Fruit fly (Drosophila melanogaster) whole organism, pupa: ENCODE data around the gene CG43954.
A peak's percentile ranks its signal among the peaks of the same experiment; 100 is the strongest.

Experiments used
- CG10348 ChIP-seq: fragments of 200-800 bp; sonication (Bioruptor generic); IDR thresholded peaks from 2 replicates; pipeline ENCODE4 v1.3.6; 2022; ENCODE audit warnings: missing biosample characterization, missing genetic modification characterization
- CG12605 ChIP-seq: fragments of 200-800 bp; sonication (Bioruptor generic); IDR thresholded peaks from 2 replicates; pipeline ENCODE4 v1.3.6; 2022; ENCODE audit warnings: missing biosample characterization, missing genetic modification characterization
- CG13204 ChIP-seq: fragments of 200-800 bp; sonication (Bioruptor generic); optimal IDR thresholded peaks from 2 replicates; lab custom pipeline; 2018; ENCODE audit warnings: missing biosample characterization, mild to moderate bottlenecking, missing genetic modification characterization, moderate library complexity
- CG14655 ChIP-seq: fragments of 200-800 bp; sonication (Bioruptor generic); optimal IDR thresholded peaks from 3 replicates; lab custom pipeline; 2017; ENCODE audit warnings: mild to moderate bottlenecking, missing biosample characterization, missing genetic modification reagents, missing genetic modification characterization
- CG15710 ChIP-seq: fragments of 200-800 bp; sonication (Bioruptor generic); optimal IDR thresholded peaks from 2 replicates; lab custom pipeline; 2018; ENCODE audit warnings: missing biosample characterization, mild to moderate bottlenecking, missing genetic modification characterization, moderate library complexity
- CG17806 ChIP-seq: fragments of 200-800 bp; sonication (Bioruptor generic); optimal IDR thresholded peaks from 2 replicates; lab custom pipeline; 2018; ENCODE audit warnings: missing biosample characterization, mild to moderate bottlenecking, missing genetic modification characterization, moderate library complexity
- CG32121 ChIP-seq: fragments of 200-800 bp; sonication (Bioruptor generic); IDR thresholded peaks from 2 replicates; pipeline ENCODE4 v1.3.6; 2022; ENCODE audit warnings: missing biosample characterization, missing genetic modification characterization
- CG34367 ChIP-seq: fragments of 200-800 bp; sonication (Bioruptor generic); optimal IDR thresholded peaks from 2 replicates; lab custom pipeline; 2018; ENCODE audit warnings: missing biosample characterization, mild to moderate bottlenecking, missing genetic modification characterization
- CG4496 ChIP-seq: fragments of 200-800 bp; sonication (Bioruptor generic); IDR thresholded peaks from 3 replicates; pipeline ENCODE4 v1.3.6; 2022; ENCODE audit warnings: missing biosample characterization, missing genetic modification characterization
- CG8159 ChIP-seq: fragments of 200-800 bp; sonication (Bioruptor generic); optimal IDR thresholded peaks from 3 replicates; lab custom pipeline; 2018; ENCODE audit warnings: missing biosample characterization, mild to moderate bottlenecking, missing genetic modification characterization, moderate library complexity
- CG8301 ChIP-seq: fragments of 200-800 bp; sonication (Bioruptor generic); optimal IDR thresholded peaks from 2 replicates; lab custom pipeline; 2018; ENCODE audit warnings: missing biosample characterization, mild to moderate bottlenecking, missing genetic modification characterization
- CG9948 ChIP-seq: fragments of 200-800 bp; sonication (Bioruptor generic); optimal IDR thresholded peaks from 2 replicates; lab custom pipeline; 2018; ENCODE audit warnings: missing biosample characterization, mild to moderate bottlenecking, missing genetic modification characterization, moderate library complexity
- D1 ChIP-seq: fragments of 200-800 bp; sonication (Bioruptor generic); optimal IDR thresholded peaks from 2 replicates; lab custom pipeline; 2018; ENCODE audit warnings: missing biosample characterization, mild to moderate bottlenecking, missing genetic modification characterization, moderate library complexity
- EcR ChIP-seq: fragments of 200-800 bp; sonication (Bioruptor generic); optimal IDR thresholded peaks from 3 replicates; lab custom pipeline; 2019; ENCODE audit warnings: missing biosample characterization, missing genetic modification characterization, mild to moderate bottlenecking, moderate library complexity, missing genetic modification reagents
- Ets98B ChIP-seq: fragments of 200-800 bp; sonication (Bioruptor generic); IDR thresholded peaks from 2 replicates; pipeline ENCODE4 v1.3.6; 2022; ENCODE audit warnings: missing biosample characterization, missing genetic modification characterization
- Pif1A ChIP-seq: fragments of 200-800 bp; sonication (Bioruptor generic); optimal IDR thresholded peaks from 3 replicates; lab custom pipeline; 2016; ENCODE audit warnings: missing biosample characterization, missing genetic modification characterization
- Pif1B ChIP-seq: fragments of 200-800 bp; sonication (Bioruptor generic); optimal IDR thresholded peaks from 3 replicates; lab custom pipeline; 2016; ENCODE audit warnings: missing biosample characterization, missing genetic modification characterization
- Snoo ChIP-seq: fragments of 200-800 bp; sonication (Bioruptor generic); optimal IDR thresholded peaks from 3 replicates; lab custom pipeline; 2017; ENCODE audit warnings: missing biosample characterization, mild to moderate bottlenecking, missing genetic modification characterization, inconsistent platforms
- fd96Ca ChIP-seq: fragments of 200-800 bp; sonication (Bioruptor generic); IDR thresholded peaks from 3 replicates; pipeline ENCODE4 v1.3.6; 2022; ENCODE audit warnings: missing biosample characterization, missing genetic modification characterization
- gl ChIP-seq: fragments of 200-800 bp; sonication (Bioruptor generic); optimal IDR thresholded peaks from 2 replicates; lab custom pipeline; 2018; ENCODE audit warnings: missing biosample characterization, mild to moderate bottlenecking, missing genetic modification characterization
- rn ChIP-seq: fragments of 200-800 bp; sonication (Bioruptor generic); IDR thresholded peaks from 2 replicates; pipeline ENCODE4 v1.3.6; 2022; ENCODE audit warnings: missing biosample characterization, missing genetic modification characterization

CG43954 gene

DNA sequence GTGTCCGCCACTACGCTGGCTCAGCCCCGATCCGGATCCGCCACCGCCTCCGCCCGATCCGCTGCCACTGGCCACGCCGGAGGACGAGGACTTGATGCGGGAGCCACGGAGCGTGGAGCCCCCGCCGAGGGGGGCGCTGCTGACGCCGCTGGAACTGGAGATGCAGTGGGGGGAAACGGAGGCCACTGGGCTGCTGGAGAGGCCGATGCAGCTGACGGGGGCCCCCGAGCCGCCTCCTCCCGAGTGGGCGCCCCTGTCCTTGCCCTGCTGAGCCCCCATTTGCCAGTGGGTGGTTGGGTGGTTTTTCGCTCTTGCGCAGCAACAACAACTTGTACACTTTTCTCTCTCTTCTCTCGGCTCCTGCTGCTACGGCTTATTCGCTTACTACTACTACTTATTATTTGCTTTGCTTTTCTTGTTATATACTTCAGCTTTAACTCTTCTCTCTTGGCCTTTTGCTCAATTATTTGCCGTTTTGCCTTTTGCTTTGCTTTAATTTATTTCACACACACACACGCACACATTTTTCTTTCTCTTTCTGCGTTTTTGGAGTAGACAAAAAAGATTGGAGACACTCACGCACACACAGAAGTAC lies 64.5 kb downstream of the CG43954 start:
- TF ChIP-seq Snoo (tag; lab: Kevin White, UChicago) (no peak), Ets98B (GFP tag; lab: Robert Waterston, UW) (no peak), CG4496 (GFP tag; lab: Robert Waterston, UW) (peak; percentile 31; the same call in 1 of the 3 replicates), CG8301 (tag; lab: Kevin White, UChicago) (no peak), CG14655 (GFP tag; lab: Kevin White, UChicago) (no peak), Pif1A (no peak), EcR (GFP tag; lab: Kevin White, UChicago) (no peak), CG9948 (tag; lab: Kevin White, UChicago) (no peak), rn (GFP tag; lab: Robert Waterston, UW) (0 out of 2 replicates have a peak, but pooled peaks have one; percentile 3), CG8159 (tag; lab: Kevin White, UChicago) (no peak), Pif1B (no peak), D1 (tag; lab: Kevin White, UChicago) (no peak), CG34367 (tag; lab: Kevin White, UChicago) (no peak), gl (tag; lab: Kevin White, UChicago) (no peak), CG17806 (no peak), CG15710 (tag; lab: Kevin White, UChicago) (no peak), CG10348 (GFP tag; lab: Robert Waterston, UW) (no peak), CG32121 (peak; percentile 37; the same call in 1 of the 2 replicates), fd96Ca (GFP tag; lab: Robert Waterston, UW) (peak; percentile 62; the same call in 1 of the 3 replicates), CG12605 (GFP tag; lab: Robert Waterston, UW) (no peak), CG13204 (GFP tag; lab: Kevin White, UChicago) (peak; percentile 28)

dm6 chr3L:16645323-16645982 lies 66.0 kb downstream of the CG43954 start:
- TF ChIP-seq CG14655 (GFP tag; lab: Kevin White, UChicago) (no peak), EcR (GFP tag; lab: Kevin White, UChicago) (no peak)

- TF ChIP-seq CG32121 = no peak
- no peak for TF ChIP-seq Ets98B (GFP tag; lab: Robert Waterston, UW)
- peak; percentile 22 for TF ChIP-seq EcR (GFP tag; lab: Kevin White, UChicago)
Measured at dm6 chr3L:16644505-16644904, 67.0 kb downstream of the CG43954 start.

DNA sequence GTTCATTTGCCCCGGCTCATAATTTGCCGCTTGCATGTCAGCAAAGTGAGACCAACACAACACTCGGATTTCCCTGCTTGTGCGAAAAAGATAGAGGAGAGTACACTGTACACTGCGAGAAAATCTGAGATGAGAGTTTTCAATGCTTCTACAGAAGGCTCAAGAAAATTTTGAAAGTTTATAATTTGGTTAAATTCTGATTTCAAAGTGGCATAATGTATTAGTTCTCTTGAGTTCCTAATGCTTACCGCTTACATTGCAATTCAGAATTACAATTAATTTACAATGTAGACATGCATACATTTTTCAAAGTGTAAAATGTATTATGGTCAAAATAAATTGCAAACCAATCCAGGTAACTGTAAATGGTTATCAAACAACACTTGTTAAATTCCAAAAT lies 68.5 kb downstream of the CG43954 start:
- TF ChIP-seq Pif1A (peak; percentile 58), CG13204 (GFP tag; lab: Kevin White, UChicago) (no peak), CG10348 (GFP tag; lab: Robert Waterston, UW) (no peak), Pif1B (no peak), CG12605 (GFP tag; lab: Robert Waterston, UW) (no peak), CG34367 (tag; lab: Kevin White, UChicago) (no peak), rn (GFP tag; lab: Robert Waterston, UW) (no peak), CG8159 (tag; lab: Kevin White, UChicago) (peak; percentile 62), fd96Ca (GFP tag; lab: Robert Waterston, UW) (peak; percentile 43; the same call in 1 of the 3 replicates), CG14655 (GFP tag; lab: Kevin White, UChicago) (peak; percentile 71), CG32121 (peak; percentile 64; the same call in 1 of the 2 replicates), gl (tag; lab: Kevin White, UChicago) (no peak), CG8301 (tag; lab: Kevin White, UChicago) (peak; percentile 78), Ets98B (GFP tag; lab: Robert Waterston, UW) (peak; percentile 33; the same call in 1 of the 2 replicates), CG15710 (tag; lab: Kevin White, UChicago) (no peak), CG9948 (tag; lab: Kevin White, UChicago) (peak; percentile 75), CG4496 (GFP tag; lab: Robert Waterston, UW) (peak; percentile 68; the same call in 2 of the 3 replicates), CG17806 (peak; percentile 22), Snoo (tag; lab: Kevin White, UChicago) (no peak), D1 (tag; lab: Kevin White, UChicago) (peak; percentile 24), EcR (GFP tag; lab: Kevin White, UChicago) (no peak)

DNA sequence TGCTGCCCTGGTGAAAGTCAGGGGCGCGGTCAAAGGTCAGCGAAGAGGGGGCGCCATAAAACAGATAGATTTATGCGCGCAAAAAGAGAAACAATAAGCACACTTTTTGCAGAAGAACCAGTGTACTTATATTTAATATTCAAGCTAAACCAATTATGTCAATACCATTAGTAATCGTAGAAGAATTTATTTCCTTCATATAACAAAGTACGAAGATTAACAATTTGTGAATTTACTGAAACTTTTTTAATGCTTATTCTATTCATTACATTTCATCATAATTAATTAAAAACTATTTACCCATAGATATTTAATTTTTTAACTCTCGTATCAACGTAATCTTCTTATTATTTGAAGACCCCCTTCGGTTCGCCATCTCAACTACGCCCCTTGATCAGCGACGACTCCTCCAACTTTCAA lies 69.4 kb downstream of the CG43954 start:
- TF ChIP-seq EcR (GFP tag; lab: Kevin White, UChicago) (no peak), CG8159 (tag; lab: Kevin White, UChicago) (peak; percentile 85), CG12605 (GFP tag; lab: Robert Waterston, UW) (no peak), CG32121 (peak; percentile 35; the same call in 1 of the 2 replicates), CG8301 (tag; lab: Kevin White, UChicago) (peak; percentile 74), Pif1A (peak; percentile 81), rn (GFP tag; lab: Robert Waterston, UW) (no peak), CG4496 (GFP tag; lab: Robert Waterston, UW) (no peak), CG9948 (tag; lab: Kevin White, UChicago) (peak; percentile 83), CG13204 (GFP tag; lab: Kevin White, UChicago) (peak; percentile 46), CG15710 (tag; lab: Kevin White, UChicago) (peak; percentile 77), Snoo (tag; lab: Kevin White, UChicago) (peak; percentile 74), D1 (tag; lab: Kevin White, UChicago) (peak; percentile 68), CG17806 (peak; percentile 57), CG10348 (GFP tag; lab: Robert Waterston, UW) (no peak), Ets98B (GFP tag; lab: Robert Waterston, UW) (no peak), gl (tag; lab: Kevin White, UChicago) (peak; percentile 6), CG14655 (GFP tag; lab: Kevin White, UChicago) (peak; percentile 89), fd96Ca (GFP tag; lab: Robert Waterston, UW) (no peak; the same call in 2 of the 3 replicates), Pif1B (peak; percentile 63), CG34367 (tag; lab: Kevin White, UChicago) (peak; percentile 64)
